Worm (Caenorhabditis elegans): ENCODE data around the gene zfp-3.
A peak's percentile ranks its signal among the peaks of the same experiment; 100 is the strongest.

zfp-3 gene

DNA sequence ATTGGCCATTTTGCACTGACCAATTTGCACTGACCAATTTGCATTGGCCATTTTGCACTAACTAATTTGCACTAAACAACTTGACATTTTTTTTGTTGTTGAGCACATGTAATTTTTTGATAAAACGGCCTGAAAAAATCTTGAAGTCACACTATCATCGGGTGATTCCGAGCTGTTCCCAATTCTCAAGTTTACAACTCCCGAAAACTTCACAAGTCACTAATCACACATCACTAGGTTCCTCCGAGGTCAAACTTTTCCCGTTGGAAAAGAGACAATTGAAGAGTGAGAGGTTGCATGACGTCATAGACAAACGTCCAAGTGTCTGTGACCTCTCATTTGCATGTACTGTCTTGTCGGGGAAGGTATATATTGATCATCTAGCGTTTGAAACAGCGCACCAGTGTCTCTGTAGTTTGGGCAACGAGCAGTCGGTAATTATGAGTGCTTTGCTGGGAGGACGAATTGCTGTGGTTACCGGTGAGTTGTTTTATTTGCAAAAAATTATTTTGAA is 39.7 kb upstream of the zfp-3 start, which contains the start of the genes D1005.10 and dhs-25 (continued):
- no peak for TF ChIP-seq alr-1 (tag; optimal IDR thresholded peaks at IDR 0.05; ENCODE audit: borderline replicate concordance)
- TF ChIP-seq ces-1 (GFP tag; optimal IDR thresholded peaks at IDR 0.05): no peak
- TF ChIP-seq snpc-4 (tag; optimal IDR thresholded peaks at IDR 0.05): peak; percentile 56
- TF ChIP-seq efl-3 (GFP tag; optimal IDR thresholded peaks at IDR 0.05): no peak
- TF ChIP-seq lin-15B (tag; optimal IDR thresholded peaks at IDR 0.05): no peak
- peak; percentile 61 for TF ChIP-seq fos-1 (tag; optimal IDR thresholded peaks at IDR 0.05)
- TF ChIP-seq elt-2 (tag; optimal IDR thresholded peaks at IDR 0.05): peak; percentile 88
- peak; percentile 56 for TF ChIP-seq grh-1 (GFP tag; IDR thresholded peaks at IDR 0.05)
- no peak for TF ChIP-seq fkh-4 (tag; optimal IDR thresholded peaks at IDR 0.05; ENCODE audit: borderline replicate concordance)
- peak; percentile 92 for TF ChIP-seq snu-23 (GFP tag; optimal IDR thresholded peaks at IDR 0.05)
- TF ChIP-seq rnt-1 (tag; optimal IDR thresholded peaks at IDR 0.05): peak; percentile 83
- TF ChIP-seq irx-1 (tag; optimal IDR thresholded peaks at IDR 0.05): peak; percentile 72
- peak; percentile 95 for TF ChIP-seq nhr-85 (tag)
- no peak for TF ChIP-seq mef-2 (tag; optimal IDR thresholded peaks at IDR 0.05)
- TF ChIP-seq ets-5 (GFP tag; IDR thresholded peaks at IDR 0.05): no peak
- TF ChIP-seq elt-3 (tag; optimal IDR thresholded peaks at IDR 0.05): peak in 2 of 6 experiments; percentile 67 to 82
- TF ChIP-seq aly-2 (tag; optimal IDR thresholded peaks at IDR 0.05): no peak
- TF ChIP-seq lsy-2 (tag; optimal IDR thresholded peaks at IDR 0.05): peak; percentile 71 to 77
- TF ChIP-seq nhr-28 (tag; optimal IDR thresholded peaks at IDR 0.05): no peak
- TF ChIP-seq dpl-1 (GFP tag; optimal IDR thresholded peaks at IDR 0.05): peak in 2 of 3 experiments; percentile 26 to 51
- TF ChIP-seq lin-13 (GFP tag; optimal IDR thresholded peaks at IDR 0.05): no peak
- TF ChIP-seq mab-9 (GFP tag; IDR thresholded peaks at IDR 0.05): no peak
- TF ChIP-seq isw-1 (GFP tag; IDR thresholded peaks at IDR 0.05): peak; percentile 37
- peak; percentile 80 for TF ChIP-seq skn-1 (tag; optimal IDR thresholded peaks at IDR 0.05)
- TF ChIP-seq nhr-77 (tag; optimal IDR thresholded peaks at IDR 0.05): peak; percentile 89
- no peak for TF ChIP-seq fkh-8 (tag; optimal IDR thresholded peaks at IDR 0.05)
- no peak for TF ChIP-seq tlp-1 (tag; optimal IDR thresholded peaks at IDR 0.05)
- no peak for TF ChIP-seq nhr-84 (tag; optimal IDR thresholded peaks at IDR 0.05)
- peak; percentile 74 for TF ChIP-seq nhr-47 (tag; optimal IDR thresholded peaks at IDR 0.05)
- peak in 1 of 2 experiments; percentile 90 for TF ChIP-seq mdl-1 (tag; optimal IDR thresholded peaks at IDR 0.05)
- TF ChIP-seq hlh-4 (tag; optimal IDR thresholded peaks at IDR 0.05): no peak
- no peak for TF ChIP-seq pag-3 (tag; optimal IDR thresholded peaks at IDR 0.05; ENCODE audit: borderline replicate concordance, insufficient read depth)
- peak; percentile 92 for TF ChIP-seq lin-14 (GFP tag; optimal IDR thresholded peaks at IDR 0.05)
- peak; percentile 88 for TF ChIP-seq mep-1 (tag; optimal IDR thresholded peaks at IDR 0.05)
- TF ChIP-seq ama-1 (optimal IDR thresholded peaks at IDR 0.05): peak; percentile 48
- no peak for TF ChIP-seq unc-98 (GFP tag; IDR thresholded peaks at IDR 0.05)
- TF ChIP-seq sptf-1 (tag; optimal IDR thresholded peaks at IDR 0.05): no peak
- peak; percentile 85 for TF ChIP-seq nhr-19 (GFP tag; conservative IDR thresholded peaks at IDR 0.05)
- peak; percentile 82 for TF ChIP-seq blmp-1 (tag; optimal IDR thresholded peaks at IDR 0.05)
- no peak for TF ChIP-seq ceh-90 (tag; optimal IDR thresholded peaks at IDR 0.05)

DNA sequence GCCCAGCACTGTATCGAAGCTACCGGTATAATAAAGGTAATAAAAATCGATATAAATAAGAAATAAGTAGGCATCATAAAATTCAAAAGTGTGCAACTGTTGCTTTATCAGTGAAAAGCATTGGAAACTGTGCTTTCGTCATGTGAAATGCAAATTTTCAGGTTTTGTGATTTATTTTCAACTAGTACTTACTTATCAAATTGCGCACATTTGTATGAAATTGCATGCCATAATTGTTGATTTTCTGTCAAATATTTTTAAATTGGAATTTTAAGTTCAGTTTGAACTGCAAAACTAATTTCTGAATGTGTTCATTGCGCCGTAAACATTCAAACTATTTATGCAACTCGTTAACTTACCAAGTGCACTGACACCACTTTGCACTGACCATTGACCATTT is 39.3 kb upstream of the zfp-3 start, which contains the start of gene D1005.4:
Gene D1005.4, minus strand, starts transcription at position 101 of the 400 bp plus-strand sequence.
- TF ChIP-seq nhr-237 (tag; optimal IDR thresholded peaks at IDR 0.05) (no peak), hpl-2 (GFP tag; optimal IDR thresholded peaks at IDR 0.05) (no peak), isw-1 (GFP tag; IDR thresholded peaks at IDR 0.05) (no peak), ama-1 (optimal IDR thresholded peaks at IDR 0.05) (no peak), nhr-76 (tag; optimal IDR thresholded peaks at IDR 0.05) (no peak), C34B4.2 (tag; optimal IDR thresholded peaks at IDR 0.05) (no peak), ceh-82 (tag; optimal IDR thresholded peaks at IDR 0.05) (no peak), fkh-10 (GFP tag; optimal IDR thresholded peaks at IDR 0.05) (no peak), mep-1 (tag; optimal IDR thresholded peaks at IDR 0.05) (no peak), F16B12.6 (tag; optimal IDR thresholded peaks at IDR 0.05) (no peak), blmp-1 (tag; optimal IDR thresholded peaks at IDR 0.05) (no peak), hlh-4 (tag; optimal IDR thresholded peaks at IDR 0.05) (no peak), pqm-1 (tag; optimal IDR thresholded peaks at IDR 0.05) (no peak), nhr-84 (tag; optimal IDR thresholded peaks at IDR 0.05) (no peak), elt-3 (tag; optimal IDR thresholded peaks at IDR 0.05) (no peak), ztf-4 (tag; optimal IDR thresholded peaks at IDR 0.05) (no peak), lsy-2 (tag; optimal IDR thresholded peaks at IDR 0.05) (no peak), unc-30 (tag; optimal IDR thresholded peaks at IDR 0.05) (no peak), C04F5.9 (tag; optimal IDR thresholded peaks at IDR 0.05) (no peak)

Measured in whole organism, L1 larva.